Worm (Caenorhabditis elegans): ENCODE data around the gene gst-11.
A peak's percentile ranks its signal among the peaks of the same experiment; 100 is the strongest.

The gst-11 gene

DNA sequence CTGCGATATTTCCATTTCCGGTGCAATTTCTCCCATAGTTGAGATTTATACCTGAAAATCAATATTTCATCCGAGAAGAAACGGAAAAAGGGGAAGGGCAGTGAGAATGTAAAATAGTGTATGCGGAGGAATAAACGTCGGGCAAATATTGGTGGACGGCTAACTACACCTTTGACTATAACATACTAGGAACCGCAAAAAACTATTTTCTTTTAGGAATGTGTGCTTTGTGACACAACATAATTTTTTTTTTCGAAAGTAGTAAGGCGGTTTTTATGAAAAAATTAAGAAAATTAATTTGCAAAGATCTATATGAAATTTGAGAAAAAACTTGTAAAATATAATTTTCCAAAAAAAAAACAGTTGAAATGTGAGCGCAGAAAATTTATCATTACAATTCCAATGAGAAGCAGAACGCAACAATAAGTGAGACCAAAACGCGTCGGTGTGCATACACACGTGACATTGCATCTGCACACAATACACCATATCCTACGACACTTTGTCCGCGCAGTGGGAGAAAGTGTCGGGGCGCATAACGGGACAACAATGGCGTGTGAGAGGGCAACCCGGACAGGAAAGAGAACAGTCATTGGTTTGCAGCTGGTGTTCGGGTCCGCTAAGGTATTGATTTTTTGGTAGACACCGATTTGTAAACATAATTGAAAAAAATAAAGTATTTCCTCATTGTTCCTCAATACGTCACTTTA is 16.7 kb upstream of the gst-11 start, which contains the start of the genes sax-1 and R11G1.2 (continued):
- TF ChIP-seq nhr-12 (tag; optimal IDR thresholded peaks at IDR 0.05): no peak
- no peak for TF ChIP-seq unc-39 (tag; optimal IDR thresholded peaks at IDR 0.05)
- peak; percentile 74 for TF ChIP-seq C34F6.9 (tag; optimal IDR thresholded peaks at IDR 0.05)
- TF ChIP-seq elt-1 (tag; optimal IDR thresholded peaks at IDR 0.05): no peak
- TF ChIP-seq nhr-10 (tag; optimal IDR thresholded peaks at IDR 0.05): no peak
- peak; percentile 17 for TF ChIP-seq fos-1 (tag; optimal IDR thresholded peaks at IDR 0.05)
- TF ChIP-seq alr-1 (tag; optimal IDR thresholded peaks at IDR 0.05): no peak
- TF ChIP-seq mdl-1 (tag; optimal IDR thresholded peaks at IDR 0.05): peak; percentile 37 to 88
- TF ChIP-seq mab-5 (tag; optimal IDR thresholded peaks at IDR 0.05): no peak
- no peak for TF ChIP-seq sem-4 (tag; optimal IDR thresholded peaks at IDR 0.05)
- no peak for TF ChIP-seq R02D3.7 (tag; optimal IDR thresholded peaks at IDR 0.05)
- no peak for TF ChIP-seq nhr-23 (tag; optimal IDR thresholded peaks at IDR 0.05)
- TF ChIP-seq ZK546.5 (tag; optimal IDR thresholded peaks at IDR 0.05): no peak
- no peak for TF ChIP-seq ceh-16 (tag; optimal IDR thresholded peaks at IDR 0.05)
- TF ChIP-seq nhr-21 (tag; optimal IDR thresholded peaks at IDR 0.05): peak; percentile 26
- TF ChIP-seq nhr-237 (tag; optimal IDR thresholded peaks at IDR 0.05): no peak
- TF ChIP-seq aly-2 (tag; optimal IDR thresholded peaks at IDR 0.05): no peak
- TF ChIP-seq crh-2 (tag; optimal IDR thresholded peaks at IDR 0.05): peak; percentile 60
- TF ChIP-seq lin-13 (GFP tag; optimal IDR thresholded peaks at IDR 0.05): peak; percentile 16
- no peak for TF ChIP-seq Y55F3AM.14 (GFP tag; optimal IDR thresholded peaks at IDR 0.05)
- no peak for TF ChIP-seq nhr-6 (tag; optimal IDR thresholded peaks at IDR 0.05)
- peak; percentile 32 for TF ChIP-seq F13H6.1 (tag; optimal IDR thresholded peaks at IDR 0.05)
- TF ChIP-seq zag-1 (tag; optimal IDR thresholded peaks at IDR 0.05): no peak
- TF ChIP-seq egl-27 (tag; optimal IDR thresholded peaks at IDR 0.05): no peak
- TF ChIP-seq ceh-82 (tag; optimal IDR thresholded peaks at IDR 0.05): no peak
- no peak for TF ChIP-seq ama-1 (optimal IDR thresholded peaks at IDR 0.05)
- no peak for TF ChIP-seq ztf-4 (tag; optimal IDR thresholded peaks at IDR 0.05)
- TF ChIP-seq peb-1 (tag; optimal IDR thresholded peaks at IDR 0.05): no peak

DNA sequence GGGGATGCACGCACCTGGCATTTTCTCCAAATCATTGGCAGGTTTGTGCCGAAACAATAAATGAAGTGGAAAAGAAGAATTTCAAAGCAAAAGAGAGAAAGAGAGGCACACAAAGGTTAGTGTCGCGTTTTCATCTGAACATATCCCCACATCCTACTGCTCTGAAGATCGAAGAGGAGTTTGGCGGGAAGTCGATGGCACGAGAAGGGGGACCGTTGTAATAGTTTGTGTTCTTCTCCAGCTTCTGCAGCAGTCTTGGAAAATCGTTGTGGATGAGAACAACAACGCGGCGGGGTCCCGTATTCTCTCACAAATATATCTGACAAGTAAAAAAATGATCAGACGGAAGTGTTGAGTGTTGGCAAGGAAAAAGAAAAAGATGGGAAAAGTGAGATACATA is 12.4 kb upstream of the gst-11 start:
- TF ChIP-seq nhr-6 (tag; optimal IDR thresholded peaks at IDR 0.05) (no peak), ztf-1 (GFP tag; conservative IDR thresholded peaks at IDR 0.05) (no peak), ceh-82 (tag; optimal IDR thresholded peaks at IDR 0.05) (no peak), unc-62 (GFP tag; optimal IDR thresholded peaks at IDR 0.05) (no peak), nhr-129 (tag; optimal IDR thresholded peaks at IDR 0.05) (peak; percentile 24), ceh-16 (tag; optimal IDR thresholded peaks at IDR 0.05) (no peak), elt-1 (tag; optimal IDR thresholded peaks at IDR 0.05) (no peak), nhr-12 (tag; optimal IDR thresholded peaks at IDR 0.05) (no peak), zag-1 (tag; optimal IDR thresholded peaks at IDR 0.05) (no peak), unc-39 (tag; optimal IDR thresholded peaks at IDR 0.05) (no peak), egl-27 (tag; optimal IDR thresholded peaks at IDR 0.05) (no peak), F13H6.1 (tag; optimal IDR thresholded peaks at IDR 0.05) (peak; percentile 34), ZK546.5 (tag; optimal IDR thresholded peaks at IDR 0.05) (no peak), nhr-77 (tag; optimal IDR thresholded peaks at IDR 0.05) (no peak)

DNA sequence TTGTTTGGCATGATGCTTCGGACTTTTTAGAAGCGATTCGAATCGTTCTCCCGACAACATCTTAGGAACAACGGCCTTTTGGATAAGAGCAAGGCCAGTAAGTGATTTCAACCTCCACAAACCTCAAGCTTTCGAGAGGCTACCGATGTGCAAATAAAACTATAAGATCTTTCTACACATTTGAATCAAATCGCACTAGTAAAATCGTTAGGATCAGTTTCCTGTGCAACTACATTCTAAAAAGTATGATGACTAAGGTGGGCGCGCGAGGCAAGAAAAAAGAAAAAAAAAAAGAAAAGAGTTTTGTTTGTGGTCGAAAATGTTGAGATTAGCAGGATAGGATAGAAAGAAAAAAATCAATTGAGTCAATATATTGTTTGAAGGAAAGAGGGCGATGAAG is 11.2 kb upstream of the gst-11 start, which contains the start of gene tmem-24:
Gene tmem-24, minus strand, starts transcription at position 101 of the 400 bp plus-strand sequence.
- TF ChIP-seq nhr-129 (tag; optimal IDR thresholded peaks at IDR 0.05): no peak
- no peak for TF ChIP-seq mdl-1 (tag; optimal IDR thresholded peaks at IDR 0.05)
- TF ChIP-seq mbf-1 (tag; optimal IDR thresholded peaks at IDR 0.05): no peak
- TF ChIP-seq ztf-11 (tag; optimal IDR thresholded peaks at IDR 0.05): no peak
- TF ChIP-seq lin-11 (tag; optimal IDR thresholded peaks at IDR 0.05): no peak
- no peak for TF ChIP-seq alr-1 (tag; optimal IDR thresholded peaks at IDR 0.05)
- TF ChIP-seq nhr-12 (tag; optimal IDR thresholded peaks at IDR 0.05): no peak
- TF ChIP-seq egl-27 (tag; optimal IDR thresholded peaks at IDR 0.05): no peak
- no peak for TF ChIP-seq lin-13 (GFP tag; optimal IDR thresholded peaks at IDR 0.05)

DNA sequence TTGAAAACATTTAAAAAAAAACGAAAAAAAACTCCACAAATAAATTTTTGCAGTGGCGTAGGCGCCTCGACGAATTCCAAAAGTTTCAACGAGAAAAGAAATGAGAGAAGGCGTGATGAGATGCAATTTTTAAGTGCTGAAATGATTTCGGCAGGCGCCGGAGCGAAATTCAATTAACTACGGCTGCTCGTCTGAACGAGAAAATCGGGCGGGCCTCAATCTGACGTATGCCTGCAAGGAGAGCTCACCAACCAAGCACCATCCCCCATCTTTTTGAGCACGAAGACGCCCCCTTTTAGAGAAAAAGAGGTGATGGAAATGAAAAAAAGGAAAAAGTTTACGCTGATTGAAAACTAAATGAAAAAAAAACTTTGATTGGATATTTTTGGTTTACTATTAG is 1.2 kb upstream of the gst-11 start:
- TF ChIP-seq fos-1 (tag; optimal IDR thresholded peaks at IDR 0.05): no peak
- TF ChIP-seq nhr-21 (tag; optimal IDR thresholded peaks at IDR 0.05): no peak
- TF ChIP-seq ztf-11 (tag; optimal IDR thresholded peaks at IDR 0.05): no peak
- no peak for TF ChIP-seq alr-1 (tag; optimal IDR thresholded peaks at IDR 0.05)
- no peak for TF ChIP-seq lin-39 (tag; optimal IDR thresholded peaks at IDR 0.05)
- no peak for TF ChIP-seq sem-4 (tag; optimal IDR thresholded peaks at IDR 0.05)
- TF ChIP-seq zag-1 (tag; optimal IDR thresholded peaks at IDR 0.05): no peak
- TF ChIP-seq nhr-237 (tag; optimal IDR thresholded peaks at IDR 0.05): no peak
- no peak for TF ChIP-seq unc-62 (GFP tag; optimal IDR thresholded peaks at IDR 0.05)
- no peak for TF ChIP-seq ztf-1 (GFP tag; conservative IDR thresholded peaks at IDR 0.05)
- no peak for TF ChIP-seq mbf-1 (tag; optimal IDR thresholded peaks at IDR 0.05)
- TF ChIP-seq sma-3 (GFP tag; optimal IDR thresholded peaks at IDR 0.05): no peak
- TF ChIP-seq skn-1 (tag; optimal IDR thresholded peaks at IDR 0.05): no peak
- TF ChIP-seq F13H6.1 (tag; optimal IDR thresholded peaks at IDR 0.05): no peak
- TF ChIP-seq blmp-1 (tag; optimal IDR thresholded peaks at IDR 0.05; ENCODE audit: insufficient read depth): no peak

Data from whole organism, L2 larva.